Worm (Caenorhabditis elegans) whole organism, midembryonic: Measurements from ENCODE around the gene F40H3.3.

Experiments used
- T22C8.4 ChIP-seq: fragments of 200-800 bp; sonication (Bioruptor generic); IDR thresholded peaks from 2 replicates; pipeline ENCODE4 v1.3.6; 2022; ENCODE audit warnings: missing genetic modification characterization, missing compliant biosample characterization
- cog-1 ChIP-seq: sonication (generic microtip); optimal IDR thresholded peaks from 2 replicates; lab custom pipeline; 2016; ENCODE audit warnings: missing genetic modification characterization, missing compliant biosample characterization
- flt-1 ChIP-seq: fragments of 200-800 bp; sonication (Bioruptor generic); IDR thresholded peaks from 2 replicates; pipeline ENCODE4 v1.3.6; 2022; ENCODE audit warnings: missing genetic modification characterization, missing compliant biosample characterization
- klf-2 ChIP-seq: fragments of 200-800 bp; sonication (Bioruptor generic); conservative IDR thresholded peaks from 2 replicates; pipeline ENCODE4 v1.3.6; 2022; ENCODE audit warnings: missing genetic modification reagents, missing genetic modification characterization, missing compliant biosample characterization
- ref-1 ChIP-seq: fragments of 200-800 bp; sonication (Bioruptor generic); conservative IDR thresholded peaks from 2 replicates; pipeline ENCODE4 v1.3.6; 2022; ENCODE audit warnings: missing genetic modification reagents, missing genetic modification characterization, missing compliant biosample characterization
- ztf-23 ChIP-seq: fragments of 200-800 bp; sonication (Bioruptor generic); IDR thresholded peaks from 2 replicates; pipeline ENCODE4 v1.3.6; 2022; ENCODE audit warnings: missing genetic modification reagents, missing genetic modification characterization, missing compliant biosample characterization
- ztf-29 ChIP-seq: fragments of 200-800 bp; sonication (Bioruptor generic); IDR thresholded peaks from 2 replicates; pipeline ENCODE4 v1.3.6; 2022; ENCODE audit warnings: missing genetic modification reagents, missing genetic modification characterization, missing compliant biosample characterization

DNA sequence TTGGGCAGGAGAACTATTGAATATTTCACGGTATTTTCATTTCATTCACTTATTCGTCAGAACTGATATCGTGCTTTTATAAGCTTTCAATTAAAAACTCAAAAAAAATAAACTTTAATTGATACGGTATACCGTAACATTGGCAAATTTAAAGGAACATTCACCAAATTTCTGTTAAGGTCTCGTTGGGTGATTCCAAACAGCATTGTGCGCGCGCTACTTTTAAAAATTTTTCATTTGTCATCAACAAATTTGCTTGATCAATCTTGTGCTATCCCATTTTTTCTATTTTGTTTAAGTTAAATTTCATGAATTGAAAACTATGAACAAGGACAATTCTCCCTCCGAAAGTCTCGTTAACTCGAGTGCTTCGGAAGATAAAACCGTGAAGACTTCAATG, 27.2 kb downstream of the F40H3.3 start, which contains the start of gene szy-4:
- TF ChIP-seq T22C8.4 (GFP tag; lab: Robert Waterston, UW) (no peak), klf-2 (no peak), ztf-23 (GFP tag; lab: Robert Waterston, UW) (no peak), ztf-29 (GFP tag; lab: Robert Waterston, UW) (no peak), cog-1 (tag; lab: Kevin White, UChicago) (no peak), ref-1 (GFP tag; lab: Robert Waterston, UW) (no peak), flt-1 (GFP tag; lab: Robert Waterston, UW) (no peak)
